Worm (Caenorhabditis elegans) whole organism, early embryonic: ENCODE measurements around the gene sto-4.

Experiments
- aly-1 ChIP-seq: sonication (generic microtip); optimal IDR thresholded peaks from 2 replicates; lab custom pipeline; 2016; ENCODE audit warnings: missing genetic modification characterization, missing compliant biosample characterization
- ama-1 ChIP-seq: fragments of 150-350 bp; optimal IDR thresholded peaks from 2 replicates; lab custom pipeline; 2014
- ets-7 ChIP-seq: sonication (generic microtip); optimal IDR thresholded peaks from 2 replicates; lab custom pipeline; 2016; ENCODE audit warnings: missing genotype, missing genetic modification characterization, missing compliant biosample characterization
- flt-1 ChIP-seq: fragments of 200-800 bp; sonication (Bioruptor generic); IDR thresholded peaks from 2 replicates; pipeline ENCODE4 v1.3.6; 2022; ENCODE audit warnings: missing genetic modification characterization, missing compliant biosample characterization
- hmg-4 ChIP-seq: fragments of 200-800 bp; sonication (Bioruptor generic); optimal IDR thresholded peaks from 2 replicates; lab custom pipeline; 2018; ENCODE audit warnings: mild to moderate bottlenecking, missing genetic modification characterization, missing compliant biosample characterization
- hnd-1 ChIP-seq: sonication (generic microtip); optimal IDR thresholded peaks from 2 replicates; lab custom pipeline; 2016; ENCODE audit warnings: missing genetic modification characterization, missing compliant biosample characterization
- sea-1 ChIP-seq: fragments of 200-800 bp; sonication (Bioruptor generic); conservative IDR thresholded peaks from 2 replicates; pipeline ENCODE4 v1.3.6; 2022; ENCODE audit warnings: missing genetic modification characterization, missing compliant biosample characterization
- tbx-11 ChIP-seq: fragments of 200-800 bp; sonication (Bioruptor generic); IDR thresholded peaks from 2 replicates; pipeline ENCODE4 v1.3.6; 2022; ENCODE audit warnings: missing genetic modification characterization, missing compliant biosample characterization
- tbx-37 ChIP-seq: fragments of 200-800 bp; sonication (Bioruptor generic); conservative IDR thresholded peaks from 2 replicates; pipeline ENCODE4 v1.3.6; 2022; ENCODE audit warnings: missing genetic modification reagents, missing genetic modification characterization, missing compliant biosample characterization
- tra-4 ChIP-seq: sonication (generic microtip); optimal IDR thresholded peaks from 2 replicates; lab custom pipeline; 2017; ENCODE audit warnings: missing genetic modification characterization, missing compliant biosample characterization

ce11 chrX:11650751-11651150, 6.8 kb downstream of the sto-4 start, which contains the start of gene cutl-11:
- TF ChIP-seq ama-1 (lab: Kevin White, UChicago): no peak
- TF ChIP-seq hnd-1 (tag; lab: Kevin White, UChicago): no peak
- no peak for TF ChIP-seq tra-4
- TF ChIP-seq flt-1: no peak
- TF ChIP-seq hmg-4: no peak
- TF ChIP-seq tbx-37 (GFP tag; lab: Robert Waterston, UW): no peak
- no peak for TF ChIP-seq ets-7
- no peak for TF ChIP-seq aly-1 (tag; lab: Kevin White, UChicago)
- TF ChIP-seq sea-1: no peak
- TF ChIP-seq tbx-11 (GFP tag; lab: Robert Waterston, UW): no peak
